Worm (Caenorhabditis elegans): Measurements from ENCODE around the gene T24C12.3.

Gene T24C12.3

DNA sequence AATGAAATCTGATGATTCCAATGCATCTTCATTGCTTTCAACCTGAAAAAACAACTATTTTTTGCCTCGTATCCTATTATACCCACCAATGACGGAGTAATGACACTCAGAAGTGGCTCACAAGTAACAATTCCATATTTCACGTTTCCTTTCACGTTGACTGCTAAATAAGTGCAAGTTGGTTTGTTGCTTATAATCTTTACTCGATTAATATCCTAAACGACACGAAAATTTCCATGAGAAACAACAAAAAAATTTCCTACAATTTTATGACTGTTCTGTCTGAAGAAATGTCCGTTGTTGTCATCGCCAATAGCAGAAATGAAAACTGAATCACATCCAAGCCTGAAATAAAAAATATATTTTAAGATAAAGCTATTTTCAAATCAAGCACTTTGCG lies 6.2 kb downstream of the T24C12.3 start:
- TF ChIP-seq ceh-13 (GFP tag; optimal IDR thresholded peaks at IDR 0.05) = no peak
- no peak for TF ChIP-seq ets-7 (tag; optimal IDR thresholded peaks at IDR 0.05)
- no peak for TF ChIP-seq F13C5.2 (tag; optimal IDR thresholded peaks at IDR 0.05)
- TF ChIP-seq ceh-36 (tag; optimal IDR thresholded peaks at IDR 0.05) = no peak
- no peak for TF ChIP-seq tra-4 (tag; optimal IDR thresholded peaks at IDR 0.05)
- no peak for TF ChIP-seq pes-1 (GFP tag; IDR thresholded peaks at IDR 0.05)
- TF ChIP-seq ama-1 (optimal IDR thresholded peaks at IDR 0.05) = no peak
- no peak for TF ChIP-seq sea-1 (GFP tag; conservative IDR thresholded peaks at IDR 0.05)

DNA sequence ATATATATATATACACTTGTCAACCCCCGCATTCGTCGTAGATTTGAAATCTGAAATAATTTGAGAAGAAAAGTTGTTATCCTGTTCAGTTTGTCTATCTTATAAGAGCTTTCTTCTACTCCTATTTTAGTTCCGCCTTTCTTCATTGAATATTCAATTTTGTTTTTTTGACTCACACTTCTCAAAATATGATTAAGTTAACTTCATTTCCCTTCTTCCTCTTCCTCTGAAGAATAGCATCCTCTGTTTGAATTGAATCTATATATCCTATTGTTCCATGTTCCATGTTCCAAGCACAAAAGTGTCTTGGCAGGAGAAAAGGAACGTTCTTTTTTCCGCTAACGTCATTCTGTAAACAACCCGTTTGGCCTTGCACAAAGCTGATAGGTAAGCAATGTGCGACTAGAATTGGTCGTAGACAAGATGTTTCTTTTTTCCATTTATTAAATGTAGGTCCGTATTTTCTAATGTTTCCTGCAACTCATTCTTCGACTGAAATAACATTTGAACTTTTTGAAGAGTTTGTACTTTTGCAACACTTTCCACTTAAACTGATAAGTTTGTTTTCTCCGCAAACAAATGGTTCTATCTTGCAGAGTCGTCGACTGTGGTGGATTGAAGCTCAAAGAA lies 11.7 kb downstream of the T24C12.3 start, which contains the start of gene gap-1:
Gene gap-1, plus strand, starts transcription at position 580 of the 630 bp plus-strand sequence.
- no peak for TF ChIP-seq scrt-1 (GFP tag; IDR thresholded peaks at IDR 0.05)
- no peak for TF ChIP-seq ceh-13 (GFP tag; optimal IDR thresholded peaks at IDR 0.05)
- TF ChIP-seq aly-1 (tag; optimal IDR thresholded peaks at IDR 0.05) = no peak
- no peak for TF ChIP-seq flt-1 (GFP tag; IDR thresholded peaks at IDR 0.05)
- TF ChIP-seq ceh-36 (tag; optimal IDR thresholded peaks at IDR 0.05) = no peak
- TF ChIP-seq B0310.2 (tag; optimal IDR thresholded peaks at IDR 0.05) = no peak
- no peak for TF ChIP-seq hnd-1 (tag; optimal IDR thresholded peaks at IDR 0.05)
- no peak for TF ChIP-seq tbx-37 (GFP tag; conservative IDR thresholded peaks at IDR 0.05)
- TF ChIP-seq hmg-4 (GFP tag; optimal IDR thresholded peaks at IDR 0.05) = no peak

DNA sequence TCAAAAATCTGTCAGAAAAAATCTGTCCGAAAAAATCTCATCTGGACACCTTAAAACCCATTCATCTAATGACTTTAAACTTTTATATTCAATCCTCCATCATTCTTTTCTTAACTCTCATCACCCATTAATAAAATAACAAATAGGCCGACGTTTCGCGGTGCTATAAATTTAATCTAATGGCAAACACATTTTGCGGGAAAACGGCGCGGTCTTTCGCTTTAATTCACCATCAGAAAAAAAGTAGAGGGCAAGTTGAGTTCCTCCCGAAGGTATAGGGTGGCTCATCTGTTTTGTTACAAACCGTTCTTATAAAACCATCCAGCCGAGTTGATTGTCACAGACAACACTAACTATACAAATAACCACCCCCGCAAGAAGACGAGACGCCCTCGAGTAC lies 13.0 kb downstream of the T24C12.3 start:
- TF ChIP-seq F13C5.2 (tag; optimal IDR thresholded peaks at IDR 0.05) (no peak), tbx-11 (GFP tag; IDR thresholded peaks at IDR 0.05) (no peak), ceh-36 (tag; optimal IDR thresholded peaks at IDR 0.05) (no peak), sea-1 (GFP tag; conservative IDR thresholded peaks at IDR 0.05) (no peak), aly-1 (tag; optimal IDR thresholded peaks at IDR 0.05) (no peak), flt-1 (GFP tag; IDR thresholded peaks at IDR 0.05) (no peak), tbx-37 (GFP tag; conservative IDR thresholded peaks at IDR 0.05) (no peak), scrt-1 (GFP tag; IDR thresholded peaks at IDR 0.05) (no peak), hnd-1 (tag; optimal IDR thresholded peaks at IDR 0.05) (no peak), tra-4 (tag; optimal IDR thresholded peaks at IDR 0.05) (no peak), hmbx-1 (tag; optimal IDR thresholded peaks at IDR 0.05) (no peak), B0310.2 (tag; optimal IDR thresholded peaks at IDR 0.05) (no peak), hmg-4 (GFP tag; optimal IDR thresholded peaks at IDR 0.05) (no peak)

DNA sequence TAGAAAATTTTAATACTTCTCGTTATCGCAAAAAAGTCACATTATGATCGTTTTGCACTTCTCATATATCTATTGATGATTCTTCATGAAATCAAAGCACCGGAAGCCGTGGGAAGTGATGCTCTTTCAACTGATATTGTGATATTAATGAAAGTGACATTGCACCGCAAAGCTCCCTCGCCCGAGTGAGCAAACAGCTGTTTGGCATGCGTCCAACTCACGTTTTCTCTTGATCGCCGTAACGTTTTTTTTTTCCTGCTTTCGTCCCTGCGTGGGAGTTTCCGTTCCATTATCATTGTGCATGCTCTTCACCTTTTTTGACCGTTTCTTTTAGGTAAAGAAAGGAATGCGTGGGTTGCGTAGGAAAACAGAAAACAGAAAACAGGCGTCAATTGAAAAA lies 14.8 kb downstream of the T24C12.3 start:
- no peak for TF ChIP-seq F13C5.2 (tag; optimal IDR thresholded peaks at IDR 0.05)
- no peak for TF ChIP-seq tra-4 (tag; optimal IDR thresholded peaks at IDR 0.05)
- TF ChIP-seq flt-1 (GFP tag; IDR thresholded peaks at IDR 0.05) = no peak
- no peak for TF ChIP-seq ceh-13 (GFP tag; optimal IDR thresholded peaks at IDR 0.05)
- TF ChIP-seq scrt-1 (GFP tag; IDR thresholded peaks at IDR 0.05) = no peak
- no peak for TF ChIP-seq hmbx-1 (tag; optimal IDR thresholded peaks at IDR 0.05)
- TF ChIP-seq B0310.2 (tag; optimal IDR thresholded peaks at IDR 0.05) = no peak
- TF ChIP-seq ceh-36 (tag; optimal IDR thresholded peaks at IDR 0.05) = no peak
- no peak for TF ChIP-seq ets-7 (tag; optimal IDR thresholded peaks at IDR 0.05)
- no peak for TF ChIP-seq ama-1 (optimal IDR thresholded peaks at IDR 0.05)
- no peak for TF ChIP-seq tbx-11 (GFP tag; IDR thresholded peaks at IDR 0.05)
- no peak for TF ChIP-seq hnd-1 (tag; optimal IDR thresholded peaks at IDR 0.05)
- TF ChIP-seq hmg-4 (GFP tag; optimal IDR thresholded peaks at IDR 0.05) = no peak
- TF ChIP-seq tbx-37 (GFP tag; conservative IDR thresholded peaks at IDR 0.05) = no peak
- TF ChIP-seq pes-1 (GFP tag; IDR thresholded peaks at IDR 0.05) = no peak
- TF ChIP-seq sea-1 (GFP tag; conservative IDR thresholded peaks at IDR 0.05) = no peak

DNA sequence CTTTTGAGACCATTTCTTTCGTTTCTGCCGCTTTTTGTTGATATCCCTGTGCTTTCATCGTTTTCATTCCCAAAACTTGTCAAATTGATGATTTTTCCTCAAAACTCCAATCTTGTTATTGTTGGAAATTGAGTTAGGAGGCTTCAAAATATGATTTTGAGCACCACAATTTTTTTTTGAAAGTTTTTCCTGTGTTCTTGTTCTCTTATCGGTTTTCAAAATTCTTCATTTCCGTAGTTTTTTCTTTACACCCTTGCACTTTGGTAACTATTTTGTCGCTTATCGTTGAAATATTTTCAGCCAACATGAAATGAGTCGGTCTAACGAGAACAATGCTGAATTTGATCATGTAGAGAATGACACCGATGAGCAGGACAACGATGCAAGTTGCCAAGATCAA lies 23.1 kb downstream of the T24C12.3 start, which contains the start of gene F48B9.1:
Gene F48B9.1, plus strand, starts transcription at position 301 of the 400 bp plus-strand sequence.
- TF ChIP-seq tra-4 (tag; optimal IDR thresholded peaks at IDR 0.05) = no peak
- no peak for TF ChIP-seq hmg-4 (GFP tag; optimal IDR thresholded peaks at IDR 0.05)
- no peak for TF ChIP-seq scrt-1 (GFP tag; IDR thresholded peaks at IDR 0.05)
- TF ChIP-seq hmbx-1 (tag; optimal IDR thresholded peaks at IDR 0.05) = no peak
- TF ChIP-seq hnd-1 (tag; optimal IDR thresholded peaks at IDR 0.05) = no peak
- TF ChIP-seq ets-7 (tag; optimal IDR thresholded peaks at IDR 0.05) = no peak
- TF ChIP-seq F13C5.2 (tag; optimal IDR thresholded peaks at IDR 0.05) = no peak
- no peak for TF ChIP-seq pes-1 (GFP tag; IDR thresholded peaks at IDR 0.05)
- no peak for TF ChIP-seq flt-1 (GFP tag; IDR thresholded peaks at IDR 0.05)

DNA sequence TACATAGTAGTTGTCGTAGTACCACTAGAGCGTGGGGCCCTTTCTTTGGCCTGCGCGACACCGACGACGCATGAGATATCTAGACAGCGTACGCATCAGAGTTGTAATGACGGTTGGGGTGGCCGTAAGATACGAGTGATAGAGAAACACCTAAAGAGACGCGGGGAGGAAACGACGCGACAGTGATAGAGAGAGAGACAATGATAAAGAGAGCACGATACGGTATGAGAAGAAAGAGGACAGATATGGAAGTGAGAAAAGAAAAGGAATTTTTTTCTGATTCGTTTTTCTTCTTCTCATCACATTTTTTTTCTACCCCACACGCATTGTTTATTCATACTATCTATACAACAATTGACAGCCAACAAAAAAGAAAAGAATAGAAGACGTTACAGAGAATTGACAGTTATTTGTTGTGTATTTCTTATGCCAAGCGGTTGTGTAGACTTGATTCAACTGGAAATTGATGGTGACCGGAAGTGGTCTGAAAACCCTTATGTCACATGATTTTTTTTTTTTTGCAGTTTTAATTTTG lies 25.2 kb downstream of the T24C12.3 start:
- no peak for TF ChIP-seq ceh-36 (tag; optimal IDR thresholded peaks at IDR 0.05)
- no peak for TF ChIP-seq ceh-13 (GFP tag; optimal IDR thresholded peaks at IDR 0.05)
- TF ChIP-seq scrt-1 (GFP tag; IDR thresholded peaks at IDR 0.05) = no peak
- no peak for TF ChIP-seq ets-7 (tag; optimal IDR thresholded peaks at IDR 0.05)
- TF ChIP-seq tra-4 (tag; optimal IDR thresholded peaks at IDR 0.05) = no peak
- no peak for TF ChIP-seq hmbx-1 (tag; optimal IDR thresholded peaks at IDR 0.05)
- no peak for TF ChIP-seq F13C5.2 (tag; optimal IDR thresholded peaks at IDR 0.05)
- no peak for TF ChIP-seq sea-1 (GFP tag; conservative IDR thresholded peaks at IDR 0.05)
- no peak for TF ChIP-seq pes-1 (GFP tag; IDR thresholded peaks at IDR 0.05)
- TF ChIP-seq aly-1 (tag; optimal IDR thresholded peaks at IDR 0.05) = no peak
- no peak for TF ChIP-seq hmg-4 (GFP tag; optimal IDR thresholded peaks at IDR 0.05)
- TF ChIP-seq hnd-1 (tag; optimal IDR thresholded peaks at IDR 0.05) = no peak
- no peak for TF ChIP-seq B0310.2 (tag; optimal IDR thresholded peaks at IDR 0.05)
- no peak for TF ChIP-seq flt-1 (GFP tag; IDR thresholded peaks at IDR 0.05)
- no peak for TF ChIP-seq tbx-11 (GFP tag; IDR thresholded peaks at IDR 0.05)
- no peak for TF ChIP-seq ama-1 (optimal IDR thresholded peaks at IDR 0.05)

DNA sequence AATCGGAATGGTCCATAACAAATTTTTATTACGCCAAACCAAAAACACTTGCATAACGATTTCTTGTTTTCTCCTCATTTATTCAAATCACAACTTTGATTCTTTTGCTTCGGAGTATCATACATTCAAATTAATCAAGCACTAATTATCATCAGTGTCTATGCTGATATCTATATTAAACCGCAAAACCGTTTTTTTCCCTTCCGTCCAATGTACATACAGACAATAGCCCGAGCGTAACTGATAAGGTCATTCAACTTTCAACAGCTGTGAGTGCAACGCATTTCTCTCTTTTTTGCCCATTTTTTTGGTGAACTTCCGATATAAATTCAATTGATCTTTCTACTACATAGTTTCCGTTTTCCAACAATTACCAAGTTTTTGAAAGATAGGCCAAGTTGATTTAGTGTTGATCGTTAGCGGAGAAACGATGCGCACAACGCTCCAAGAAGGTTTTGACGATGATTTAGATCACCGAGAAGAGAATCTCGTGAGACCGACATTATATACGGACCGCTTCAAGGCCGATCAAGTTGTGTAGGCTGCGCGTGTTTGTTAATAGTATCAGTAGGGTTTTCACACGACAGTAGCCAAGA lies 25.9 kb downstream of the T24C12.3 start:
- no peak for TF ChIP-seq flt-1 (GFP tag; IDR thresholded peaks at IDR 0.05)
- TF ChIP-seq tbx-11 (GFP tag; IDR thresholded peaks at IDR 0.05) = no peak
- TF ChIP-seq F13C5.2 (tag; optimal IDR thresholded peaks at IDR 0.05) = no peak
- no peak for TF ChIP-seq ceh-13 (GFP tag; optimal IDR thresholded peaks at IDR 0.05)
- no peak for TF ChIP-seq pes-1 (GFP tag; IDR thresholded peaks at IDR 0.05)
- no peak for TF ChIP-seq hnd-1 (tag; optimal IDR thresholded peaks at IDR 0.05)
- TF ChIP-seq tra-4 (tag; optimal IDR thresholded peaks at IDR 0.05) = no peak
- no peak for TF ChIP-seq hmg-4 (GFP tag; optimal IDR thresholded peaks at IDR 0.05)
- no peak for TF ChIP-seq aly-1 (tag; optimal IDR thresholded peaks at IDR 0.05)
- no peak for TF ChIP-seq hmbx-1 (tag; optimal IDR thresholded peaks at IDR 0.05)
- TF ChIP-seq ama-1 (optimal IDR thresholded peaks at IDR 0.05) = no peak
- TF ChIP-seq ceh-36 (tag; optimal IDR thresholded peaks at IDR 0.05) = no peak
- no peak for TF ChIP-seq B0310.2 (tag; optimal IDR thresholded peaks at IDR 0.05)
- no peak for TF ChIP-seq ets-7 (tag; optimal IDR thresholded peaks at IDR 0.05)
- TF ChIP-seq scrt-1 (GFP tag; IDR thresholded peaks at IDR 0.05) = no peak
